Fruit fly (Drosophila melanogaster) whole organism, embryonic: ENCODE measurements around the gene sti.

ENCODE experiments used
- Aef1 ChIP-seq: fragments of 200-800 bp; sonication (Bioruptor generic); IDR thresholded peaks from 3 replicates; pipeline ENCODE4 v1.3.6; 2022; ENCODE audit warnings: missing biosample characterization, missing genetic modification characterization
- CG10147 ChIP-seq: fragments of 200-800 bp; sonication (Bioruptor generic); optimal IDR thresholded peaks from 2 replicates; lab custom pipeline; 2019; ENCODE audit warnings: missing biosample characterization, mild to moderate bottlenecking, missing genetic modification characterization, moderate library complexity
- CG10543 ChIP-seq: fragments of 200-800 bp; sonication (Bioruptor generic); optimal IDR thresholded peaks from 3 replicates; lab custom pipeline; 2017; ENCODE audit warnings: missing biosample characterization, mild to moderate bottlenecking, missing genetic modification characterization, moderate library complexity
- CG11398 ChIP-seq: fragments of 200-800 bp; sonication (Bioruptor generic); optimal IDR thresholded peaks from 2 replicates; lab custom pipeline; 2016; ENCODE audit warnings: missing biosample characterization, missing genetic modification characterization
- CG11560 ChIP-seq: fragments of 200-800 bp; sonication (Bioruptor generic); IDR thresholded peaks from 3 replicates; pipeline ENCODE4 v1.3.6; 2022; ENCODE audit warnings: missing biosample characterization, missing genetic modification characterization
- CG13624 ChIP-seq: fragments of 200-800 bp; sonication (Bioruptor generic); optimal IDR thresholded peaks from 2 replicates; lab custom pipeline; 2016; ENCODE audit warnings: missing biosample characterization, missing genetic modification characterization
- CG13894 ChIP-seq: fragments of 200-800 bp; sonication (Bioruptor generic); optimal IDR thresholded peaks from 3 replicates; lab custom pipeline; 2018; ENCODE audit warnings: missing biosample characterization, mild to moderate bottlenecking, missing genetic modification characterization, moderate library complexity
- CG14014 ChIP-seq: fragments of 200-800 bp; sonication (Bioruptor generic); IDR thresholded peaks from 2 replicates; pipeline ENCODE4 v1.3.6; 2022; ENCODE audit warnings: missing biosample characterization, missing genetic modification characterization
- CG14050 ChIP-seq: fragments of 200-800 bp; sonication (Bioruptor generic); IDR thresholded peaks from 3 replicates; pipeline ENCODE4 v1.3.6; 2022; ENCODE audit warnings: missing biosample characterization, missing genetic modification characterization
- CG15269 ChIP-seq: fragments of 200-800 bp; sonication (Bioruptor generic); optimal IDR thresholded peaks from 2 replicates; lab custom pipeline; 2018; ENCODE audit warnings: missing biosample characterization, mild to moderate bottlenecking, missing genetic modification characterization, moderate library complexity
- CG17385 ChIP-seq: fragments of 200-800 bp; sonication (Bioruptor generic); optimal IDR thresholded peaks from 3 replicates; lab custom pipeline; 2018; ENCODE audit warnings: missing biosample characterization, mild to moderate bottlenecking, missing genetic modification characterization
- CG17912 ChIP-seq: fragments of 200-800 bp; sonication (Bioruptor generic); optimal IDR thresholded peaks from 2 replicates; lab custom pipeline; 2018; ENCODE audit warnings: missing biosample characterization, mild to moderate bottlenecking, missing genetic modification characterization
- CG18262 ChIP-seq: fragments of 200-800 bp; optimal IDR thresholded peaks from 3 replicates; lab custom pipeline; 2019; ENCODE audit warnings: missing biosample characterization, mild to moderate bottlenecking, missing genetic modification characterization, moderate library complexity
- CG2712 ChIP-seq: fragments of 200-800 bp; optimal IDR thresholded peaks from 3 replicates; lab custom pipeline; 2019; ENCODE audit warnings: missing biosample characterization, mild to moderate bottlenecking, missing genetic modification characterization, moderate library complexity
- CG3065 ChIP-seq: fragments of 200-800 bp; sonication (Bioruptor generic); optimal IDR thresholded peaks from 2 replicates; lab custom pipeline; 2016; ENCODE audit warnings: missing biosample characterization, missing genetic modification characterization
- CG3847 ChIP-seq: fragments of 200-800 bp; sonication (Bioruptor generic); IDR thresholded peaks from 2 replicates; pipeline ENCODE4 v1.3.6; 2022; ENCODE audit warnings: missing biosample characterization, missing genetic modification characterization
- CG6272 ChIP-seq: fragments of 200-800 bp; sonication (Bioruptor generic); IDR thresholded peaks from 2 replicates; pipeline ENCODE4 v1.3.6; 2022; ENCODE audit warnings: missing biosample characterization, missing genetic modification characterization
- CG6683 ChIP-seq: fragments of 200-800 bp; sonication (Bioruptor generic); optimal IDR thresholded peaks from 2 replicates; lab custom pipeline; 2017; ENCODE audit warnings: missing biosample characterization, mild to moderate bottlenecking, missing genetic modification characterization, missing genetic modification reagents
- CG7928 ChIP-seq: fragments of 200-800 bp; sonication (Bioruptor generic); optimal IDR thresholded peaks from 2 replicates; lab custom pipeline; 2017; ENCODE audit warnings: missing biosample characterization, mild to moderate bottlenecking, missing genetic modification characterization
- CG9817 ChIP-seq: fragments of 200-800 bp; sonication (Bioruptor generic); optimal IDR thresholded peaks from 2 replicates; lab custom pipeline; 2018; ENCODE audit warnings: missing biosample characterization, mild to moderate bottlenecking, missing genetic modification characterization, moderate library complexity
- CTCF ChIP-seq: fragments of 200-800 bp; sonication (Bioruptor generic); optimal IDR thresholded peaks from 2 replicates; lab custom pipeline; 2017; ENCODE audit warnings: missing biosample characterization, mild to moderate bottlenecking, missing genetic modification characterization, moderate library complexity
- Dp ChIP-seq: fragments of 200-800 bp; sonication (Bioruptor generic); optimal IDR thresholded peaks from 2 replicates; lab custom pipeline; 2018; ENCODE audit warnings: missing biosample characterization, mild to moderate bottlenecking, missing genetic modification characterization, moderate library complexity
- MBD-R2 ChIP-seq: fragments of 200-800 bp; sonication (Bioruptor generic); IDR thresholded peaks from 2 replicates; pipeline ENCODE4 v1.3.6; 2022; ENCODE audit warnings: missing biosample characterization, missing genetic modification characterization
- NC2β ChIP-seq: fragments of 200-800 bp; sonication (Bioruptor generic); optimal IDR thresholded peaks from 2 replicates; lab custom pipeline; 2016; ENCODE audit warnings: missing biosample characterization, missing genetic modification characterization
- PHDP ChIP-seq: fragments of 200-800 bp; sonication (Bioruptor generic); optimal IDR thresholded peaks from 3 replicates; lab custom pipeline; 2018; ENCODE audit warnings: missing biosample characterization, mild to moderate bottlenecking, missing genetic modification characterization, moderate library complexity
- Six4 ChIP-seq: fragments of 200-800 bp; sonication (Bioruptor generic); optimal IDR thresholded peaks from 2 replicates; lab custom pipeline; 2016; ENCODE audit warnings: missing biosample characterization, missing genetic modification characterization
- Sox100B ChIP-seq: fragments of 200-800 bp; sonication (Bioruptor generic); optimal IDR thresholded peaks from 3 replicates; lab custom pipeline; 2018; ENCODE audit warnings: missing biosample characterization, mild to moderate bottlenecking, missing genetic modification characterization
- Sry-β ChIP-seq: fragments of 200-800 bp; sonication (Bioruptor generic); optimal IDR thresholded peaks from 2 replicates; lab custom pipeline; 2018; ENCODE audit warnings: missing biosample characterization, mild to moderate bottlenecking, missing genetic modification characterization, moderate library complexity
- al ChIP-seq: fragments of 200-800 bp; sonication (Bioruptor generic); IDR thresholded peaks from 2 replicates; pipeline ENCODE4 v1.3.6; 2022; ENCODE audit warnings: missing biosample characterization, missing genetic modification characterization
- aop ChIP-seq: fragments of 200-800 bp; sonication (Bioruptor generic); IDR thresholded peaks from 2 replicates; pipeline ENCODE4 v1.3.6; 2022; ENCODE audit warnings: missing biosample characterization, missing genetic modification characterization
- bcd ChIP-seq: fragments of 200-800 bp; sonication (Bioruptor generic); optimal IDR thresholded peaks from 2 replicates; lab custom pipeline; 2017; ENCODE audit warnings: missing biosample characterization, mild to moderate bottlenecking, missing genetic modification characterization
- btn ChIP-seq: fragments of 200-800 bp; sonication (Bioruptor generic); optimal IDR thresholded peaks from 2 replicates; lab custom pipeline; 2016; ENCODE audit warnings: missing biosample characterization, missing genetic modification characterization
- cad ChIP-seq: fragments of >200 bp; optimal IDR thresholded peaks from 2 replicates; lab custom pipeline; 2017; ENCODE audit warnings: missing biosample characterization, missing genetic modification characterization
- cwo ChIP-seq: fragments of 200-800 bp; sonication (Bioruptor generic); optimal IDR thresholded peaks from 3 replicates; lab custom pipeline; 2017; ENCODE audit warnings: missing biosample characterization, missing genetic modification characterization, mild to moderate bottlenecking, moderate library complexity, missing genetic modification reagents
- dysf ChIP-seq: fragments of 200-800 bp; sonication (Bioruptor generic); IDR thresholded peaks from 3 replicates; pipeline ENCODE4 v1.3.6; 2022; ENCODE audit warnings: missing biosample characterization, missing genetic modification characterization
- gce ChIP-seq: fragments of 200-800 bp; sonication (Bioruptor generic); IDR thresholded peaks from 3 replicates; pipeline ENCODE4 v1.3.6; 2022; ENCODE audit warnings: missing biosample characterization, missing genetic modification characterization
- gfzf ChIP-seq: fragments of 200-800 bp; sonication (Bioruptor generic); optimal IDR thresholded peaks from 2 replicates; lab custom pipeline; 2016; ENCODE audit warnings: missing biosample characterization, mild to moderate bottlenecking, missing genetic modification characterization, moderate library complexity
- hb ChIP-seq: fragments of 200-800 bp; sonication (Bioruptor generic); IDR thresholded peaks from 3 replicates; pipeline ENCODE4 v1.3.6; 2022; ENCODE audit warnings: missing biosample characterization, missing genetic modification characterization; ENCODE audit not compliant: partially characterized antibody
- lov ChIP-seq, 2 experiments: fragments of 200-800 bp in 1 of 2; fragments of >200 bp in 1 of 2; sonication (Bioruptor generic) in 1 of 2; IDR thresholded peaks in 1 of 2; optimal IDR thresholded peaks in 1 of 2; 2 replicates in 1 of 2; 3 replicates in 1 of 2; pipeline versions ENCODE4 v1.3.6 to Lab custom; 2017 to 2022; ENCODE audit warnings: missing biosample characterization in 1 of 2, missing genetic modification characterization in 1 of 2
- mld ChIP-seq: fragments of 200-800 bp; sonication (Bioruptor generic); IDR thresholded peaks from 3 replicates; pipeline ENCODE4 v1.3.6; 2022; ENCODE audit warnings: missing biosample characterization, missing genetic modification characterization; ENCODE audit not compliant: partially characterized antibody
- otp ChIP-seq: fragments of 200-800 bp; sonication (Bioruptor generic); IDR thresholded peaks from 3 replicates; pipeline ENCODE4, ENCODE4 v1.3.6; 2022; ENCODE audit warnings: missing biosample characterization, missing genetic modification characterization
- pb ChIP-seq: fragments of 200-800 bp; sonication (Bioruptor generic); optimal IDR thresholded peaks from 3 replicates; lab custom pipeline; 2016; ENCODE audit warnings: missing biosample characterization, missing genetic modification characterization
- peb ChIP-seq: fragments of 200-800 bp; sonication (Bioruptor generic); IDR thresholded peaks from 2 replicates; pipeline ENCODE4 v1.3.6; 2022; ENCODE audit warnings: missing biosample characterization, missing genetic modification characterization
- pfk ChIP-seq: fragments of 200-800 bp; sonication (Bioruptor generic); optimal IDR thresholded peaks from 2 replicates; lab custom pipeline; 2018; ENCODE audit warnings: missing biosample characterization, mild to moderate bottlenecking, missing genetic modification characterization, moderate library complexity
- prd ChIP-seq, 3 experiments: fragments of >200 bp in 2 of 3; fragments of 200-800 bp in 1 of 3; sonication (Bioruptor generic) in 1 of 3; optimal IDR thresholded peaks in 2 of 3; IDR thresholded peaks in 1 of 3; 2 replicates in 2 of 3; 3 replicates in 1 of 3; pipeline versions ENCODE4 v1.3.6 to Lab custom; 2017 to 2022; ENCODE audit warnings: missing biosample characterization in 1 of 3, missing genetic modification characterization in 1 of 3
- sc ChIP-seq, 3 experiments: fragments of >200 bp in 2 of 3; fragments of 200-800 bp in 1 of 3; sonication (Bioruptor generic) in 1 of 3; optimal IDR thresholded peaks; 2 replicates in 2 of 3; 3 replicates in 1 of 3; lab custom pipeline; 2017; ENCODE audit warnings: mild to moderate bottlenecking in 1 of 3, missing biosample characterization in 1 of 3, missing genetic modification characterization in 1 of 3, missing genetic modification reagents in 1 of 3
- sisA ChIP-seq: fragments of 200-800 bp; sonication (Bioruptor generic); IDR thresholded peaks from 2 replicates; pipeline ENCODE4 v1.3.6; 2022; ENCODE audit warnings: missing biosample characterization, missing genetic modification characterization
- ssp ChIP-seq: fragments of 200-800 bp; sonication (Bioruptor generic); IDR thresholded peaks from 2 replicates; pipeline ENCODE4 v1.3.6; 2022; ENCODE audit warnings: missing biosample characterization, missing genetic modification characterization
- unc-4 ChIP-seq: fragments of 200-800 bp; sonication (Bioruptor generic); IDR thresholded peaks from 2 replicates; pipeline ENCODE4 v1.3.6; 2022; ENCODE audit warnings: missing biosample characterization, missing genetic modification characterization; ENCODE audit not compliant: partially characterized antibody

The sti gene

DNA sequence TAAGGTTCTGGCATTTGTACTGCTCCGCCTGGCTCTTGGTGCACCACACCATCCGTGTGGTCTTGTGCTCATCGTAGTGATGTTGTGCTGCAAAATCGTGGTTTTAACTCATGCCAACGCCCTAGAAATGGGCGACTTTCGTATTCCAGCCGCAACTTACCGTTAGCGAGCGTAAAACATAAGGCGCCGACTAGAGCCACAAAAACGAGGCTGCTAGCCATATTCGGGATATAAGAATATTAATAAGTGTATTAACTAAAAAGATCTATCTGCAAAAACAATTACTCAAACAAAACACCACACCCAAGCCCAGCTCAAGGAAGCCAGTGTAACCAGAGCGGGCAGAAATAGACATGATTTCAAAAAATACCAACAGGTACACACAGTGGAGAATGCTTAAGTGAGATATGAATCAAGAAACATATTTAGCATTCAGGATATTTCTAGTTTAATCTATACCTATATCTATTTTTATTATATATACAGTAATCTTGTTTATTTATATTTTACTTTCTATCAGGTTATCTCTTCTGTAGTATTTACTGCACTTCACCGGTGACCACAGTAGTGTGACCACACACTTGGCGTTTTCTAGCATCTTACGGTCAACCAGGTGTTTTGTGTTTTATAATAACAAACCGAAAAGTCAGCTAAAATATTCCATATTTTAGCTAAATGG is 18.9 kb upstream of the sti start, which contains the start of the genes Tsf2 and CG34242 (continued):
- TF ChIP-seq CG15269 (tag; lab: Kevin White, UChicago) (no peak), unc-4 (GFP tag; lab: Robert Waterston, UW) (no peak), btn (GFP tag; lab: Kevin White, UChicago) (no peak), Sry-β (GFP tag; lab: Kevin White, UChicago) (no peak), mld (no peak), cad (GFP tag; lab: Kevin White, UChicago) (no peak), NC2β (GFP tag; lab: Kevin White, UChicago) (no peak), CG17912 (GFP tag; lab: Kevin White, UChicago) (no peak), gfzf (GFP tag; lab: Kevin White, UChicago) (peak; percentile 63), CG6683 (GFP tag; lab: Kevin White, UChicago) (peak; percentile 58), CG3847 (peak; percentile 57), CG13894 (tag; lab: Kevin White, UChicago) (no peak), PHDP (tag; lab: Kevin White, UChicago) (peak; percentile 6), bcd (GFP tag; lab: Kevin White, UChicago) (peak; percentile 80), CG13624 (GFP tag; lab: Kevin White, UChicago) (no peak), sc (optimal IDR thresholded peaks at IDR 0.05; lab: Kevin White, UChicago) (no peak), sc (GFP tag; optimal IDR thresholded peaks at IDR 0.05; lab: Kevin White, UChicago) (no peak), prd (optimal IDR thresholded peaks at IDR 0.05; lab: Kevin White, UChicago) (no peak), prd (GFP tag; IDR thresholded peaks at IDR 0.05; lab: Robert Waterston, UW) (peak; percentile 96), pb (no peak), Six4 (GFP tag; lab: Kevin White, UChicago) (peak; percentile 71), CG14014 (GFP tag; lab: Robert Waterston, UW) (peak; percentile 94), CG9817 (tag; lab: Kevin White, UChicago) (peak; percentile 58), CG10543 (peak; percentile 52), CG11560 (peak; percentile 87), CG17385 (GFP tag; lab: Kevin White, UChicago) (peak; percentile 25), lov (optimal IDR thresholded peaks at IDR 0.05; lab: Kevin White, UChicago) (no peak), lov (GFP tag; IDR thresholded peaks at IDR 0.05; lab: Robert Waterston, UW) (peak; percentile 74; the same call in 1 of the 3 replicates), CG7928 (GFP tag; lab: Kevin White, UChicago) (peak; percentile 42), dysf (GFP tag; lab: Robert Waterston, UW) (peak; percentile 94), hb (GFP tag; lab: Robert Waterston, UW) (no peak), CG18262 (tag; lab: Kevin White, UChicago) (peak; percentile 85), ssp (GFP tag; lab: Robert Waterston, UW) (peak; percentile 88), CG2712 (tag; lab: Kevin White, UChicago) (peak; percentile 89), sisA (GFP tag; lab: Robert Waterston, UW) (peak; percentile 96), peb (GFP tag; lab: Robert Waterston, UW) (peak; percentile 89), pfk (GFP tag; lab: Kevin White, UChicago) (no peak), aop (GFP tag; lab: Robert Waterston, UW) (no peak), Aef1 (GFP tag; lab: Robert Waterston, UW) (peak; percentile 96), CG6272 (GFP tag; lab: Robert Waterston, UW) (peak; percentile 91), CG3065 (GFP tag; lab: Kevin White, UChicago) (no peak), CG11398 (no peak), al (GFP tag; lab: Robert Waterston, UW) (peak; percentile 79), CTCF (peak; percentile 10), cwo (peak; percentile 64), MBD-R2 (GFP tag; lab: Robert Waterston, UW) (peak; percentile 91), otp (GFP tag; lab: Robert Waterston, UW) (peak; percentile 72; the same call in 1 of the 3 replicates), Dp (GFP tag; lab: Kevin White, UChicago) (peak; percentile 25), gce (GFP tag; lab: Robert Waterston, UW) (peak; percentile 94), Sox100B (GFP tag; lab: Kevin White, UChicago) (no peak), CG14050 (GFP tag; lab: Robert Waterston, UW) (no peak), CG10147 (peak; percentile 76)
